Worm (Caenorhabditis elegans): ENCODE results near the gene gadr-4.

DNA sequence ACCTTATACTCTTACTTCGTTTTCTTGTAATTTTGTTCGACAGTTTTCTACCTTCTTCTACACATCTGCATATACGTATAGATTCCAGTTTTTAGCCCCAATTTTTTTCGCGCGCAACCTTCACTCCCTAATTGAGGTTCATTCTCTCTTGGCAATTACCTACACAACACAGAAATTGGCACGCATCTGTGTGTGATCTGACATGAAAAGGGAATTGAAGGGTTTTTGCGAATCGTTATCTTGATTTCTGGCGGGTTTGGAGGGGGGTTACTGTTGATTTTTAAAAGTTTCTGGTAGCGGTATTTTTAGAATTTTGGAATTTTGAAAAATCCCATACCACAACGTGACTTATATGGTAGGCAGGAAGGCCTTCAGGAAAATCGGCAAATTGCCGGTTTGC is 40.3 kb upstream of the gadr-4 start:
- TF ChIP-seq efl-1 (optimal IDR thresholded peaks at IDR 0.05) (no peak), efl-1 (GFP tag; optimal IDR thresholded peaks at IDR 0.05 in 1 of 2) (peak in 1 of 2 experiments; percentile 21), nhr-76 (tag; optimal IDR thresholded peaks at IDR 0.05) (no peak)

Data from whole organism, L1 larva.